Worm (Caenorhabditis elegans) whole organism, L4 larva: ENCODE results near the gene cec-4.

ENCODE experiments used
- F37D6.2 ChIP-seq: sonication (generic microtip); optimal IDR thresholded peaks from 2 replicates; lab custom pipeline; 2016; ENCODE audit warnings: mild to moderate bottlenecking, missing genetic modification characterization, missing compliant biosample characterization
- T20F7.1 ChIP-seq: fragments of 200-800 bp; sonication (Bioruptor generic); optimal IDR thresholded peaks from 2 replicates; lab custom pipeline; 2018; ENCODE audit warnings: mild to moderate bottlenecking, missing genetic modification characterization, missing compliant biosample characterization
- Y5F2A.4 ChIP-seq: fragments of 200-800 bp; sonication (Bioruptor generic); optimal IDR thresholded peaks from 2 replicates; lab custom pipeline; 2018; ENCODE audit warnings: mild to moderate bottlenecking, missing genetic modification characterization, missing compliant biosample characterization
- aha-1 ChIP-seq: fragments of 150-350 bp; peaks from one replicate; lab custom pipeline; 2014; ENCODE audit warnings: missing biosample characterization, missing genetic modification characterization
- aly-2 ChIP-seq: sonication (generic microtip); optimal IDR thresholded peaks from 2 replicates; lab custom pipeline; 2018; ENCODE audit warnings: missing biosample characterization, missing genetic modification characterization
- ctbp-1 ChIP-seq: fragments of 200-800 bp; sonication (Bioruptor generic); IDR thresholded peaks from 2 replicates; pipeline ENCODE4 v1.3.6; 2022; ENCODE audit warnings: missing genetic modification reagents, missing genetic modification characterization, missing compliant biosample characterization
- dmd-8 ChIP-seq: fragments of 200-800 bp; sonication (Bioruptor generic); IDR thresholded peaks from 2 replicates; pipeline ENCODE4 v1.3.6; 2022; ENCODE audit warnings: missing genetic modification characterization, missing compliant biosample characterization
- egl-43 ChIP-seq: fragments of 200-800 bp; sonication (Bioruptor generic); IDR thresholded peaks from 2 replicates; pipeline ENCODE4 v1.3.6; 2022; ENCODE audit warnings: missing genetic modification reagents, missing genetic modification characterization, missing compliant biosample characterization
- fkh-10 ChIP-seq: fragments of 150-350 bp; optimal IDR thresholded peaks from 2 replicates; lab custom pipeline; 2014; ENCODE audit warnings: missing biosample characterization, missing genetic modification reagents, missing genetic modification characterization
- hlh-11 ChIP-seq: fragments of 200-800 bp; sonication (Bioruptor generic); optimal IDR thresholded peaks from 2 replicates; lab custom pipeline; 2018; ENCODE audit warnings: mild to moderate bottlenecking, missing genetic modification characterization, missing compliant biosample characterization
- hmg-1.1 ChIP-seq: fragments of 200-800 bp; sonication (Bioruptor generic); IDR thresholded peaks from 2 replicates; pipeline ENCODE4 v1.3.6; 2022; ENCODE audit warnings: missing genetic modification reagents, missing genetic modification characterization, missing compliant biosample characterization
- lsy-2 ChIP-seq, 2 experiments: fragments of 150-350 bp in 1 of 2; sonication (generic microtip) in 1 of 2; optimal IDR thresholded peaks; 2 replicates each; lab custom pipeline; 2014 to 2017; ENCODE audit warnings: missing biosample characterization in 2 of 2, missing genetic modification characterization in 2 of 2
- madf-5 ChIP-seq, 2 experiments: fragments of 200-800 bp; sonication (Bioruptor generic); IDR thresholded peaks; 2 replicates each; pipeline ENCODE4 v1.3.6; 2022; ENCODE audit warnings: missing compliant biosample characterization in 2 of 2, missing genetic modification characterization in 2 of 2
- mdl-1 ChIP-seq, 2 experiments: fragments of 150-350 bp in 1 of 2; sonication (generic microtip) in 1 of 2; optimal IDR thresholded peaks; 2 replicates each; lab custom pipeline; 2014 to 2017; ENCODE audit warnings: missing biosample characterization in 2 of 2, missing genetic modification characterization in 2 of 2
- mep-1 ChIP-seq: fragments of 150-350 bp; sonication (generic microtip); optimal IDR thresholded peaks from 3 replicates; lab custom pipeline; 2014; ENCODE audit warnings: missing biosample characterization, missing genetic modification characterization
- mes-2 ChIP-seq: sonication (generic microtip); optimal IDR thresholded peaks from 2 replicates; lab custom pipeline; 2016; ENCODE audit warnings: missing genotype, mild to moderate bottlenecking, missing genetic modification characterization, missing compliant biosample characterization; ENCODE audit not compliant: poor library complexity, severe bottlenecking
- nhr-11 ChIP-seq: fragments of 150-350 bp; optimal IDR thresholded peaks from 2 replicates; lab custom pipeline; 2014; ENCODE audit warnings: missing biosample characterization, missing genetic modification characterization
- nhr-111 ChIP-seq: fragments of 200-800 bp; sonication (Bioruptor generic); optimal IDR thresholded peaks from 2 replicates; lab custom pipeline; 2018; ENCODE audit warnings: mild to moderate bottlenecking, missing genetic modification characterization, missing compliant biosample characterization
- nhr-42 ChIP-seq: fragments of 200-800 bp; sonication (Bioruptor generic); IDR thresholded peaks from 2 replicates; pipeline ENCODE4 v1.3.6; 2022; ENCODE audit warnings: missing genetic modification characterization, missing compliant biosample characterization
- rbr-2 ChIP-seq: sonication (generic microtip); optimal IDR thresholded peaks from 2 replicates; lab custom pipeline; 2016; ENCODE audit warnings: missing genotype, missing genetic modification characterization, missing compliant biosample characterization
- set-16 ChIP-seq: fragments of 200-800 bp; sonication (Bioruptor generic); IDR thresholded peaks from 2 replicates; pipeline ENCODE4 v1.3.6; 2022; ENCODE audit warnings: missing genetic modification reagents, missing genetic modification characterization, missing compliant biosample characterization
- spr-1 ChIP-seq: sonication (generic microtip); optimal IDR thresholded peaks from 2 replicates; lab custom pipeline; 2016; ENCODE audit warnings: mild to moderate bottlenecking, missing genetic modification characterization, missing compliant biosample characterization
- unc-62 ChIP-seq, 3 experiments: fragments of 150-350 bp in 1 of 3; sonication (generic microtip); optimal IDR thresholded peaks in 2 of 3; peaks in 1 of 3; 1 replicate in 1 of 3; 2 replicates in 2 of 3; lab custom pipeline; 2014 to 2017; ENCODE audit warnings: missing biosample characterization in 3 of 3, missing genetic modification characterization in 3 of 3, missing genetic modification reagents in 3 of 3, missing genotype in 1 of 3

cec-4 gene

ce11 chrIV:7619261-7619660 lies 43.7 kb downstream of the cec-4 start:
- TF ChIP-seq hmg-1.1 (GFP tag; lab: Robert Waterston, UW), result peak; percentile 69
- TF ChIP-seq Y5F2A.4 (GFP tag; lab: Kevin White, UChicago), result no peak
- peak; percentile 3 for TF ChIP-seq mep-1 (tag; lab: Kevin White, UChicago)
- TF ChIP-seq mdl-1 (tag; optimal IDR thresholded peaks at IDR 0.05; lab: Kevin White, UChicago), result peak in 1 of 2 experiments; percentile 25
- peak; percentile 47; the same call in 1 of the 2 replicates for TF ChIP-seq ctbp-1 (GFP tag; lab: Robert Waterston, UW)
- TF ChIP-seq fkh-10 (GFP tag; lab: Kevin White, UChicago), result peak; percentile 25
- peak in 1 of 2 experiments; percentile 23 for TF ChIP-seq lsy-2 (tag; optimal IDR thresholded peaks at IDR 0.05; lab: Kevin White, UChicago)
- peak; percentile 67; the same call in 1 of the 2 replicates for TF ChIP-seq egl-43 (GFP tag; lab: Robert Waterston, UW)
- TF ChIP-seq T20F7.1, result no peak
- TF ChIP-seq mes-2 (tag; lab: Kevin White, UChicago), result peak; percentile 20
- TF ChIP-seq dmd-8 (GFP tag; lab: Robert Waterston, UW), result 0 out of 2 replicates have a peak, but pooled peaks have one; percentile 36
- TF ChIP-seq set-16 (GFP tag; lab: Robert Waterston, UW), result peak; percentile 93
- peak; percentile 4 for TF ChIP-seq hlh-11 (tag; lab: Kevin White, UChicago)
- TF ChIP-seq rbr-2 (tag; lab: Kevin White, UChicago), result peak; percentile 36
- no peak for TF ChIP-seq madf-5 (GFP tag; IDR thresholded peaks at IDR 0.05; lab: Robert Waterston, UW)
- TF ChIP-seq, all 104 proteins: peak for 12

- TF ChIP-seq nhr-42 (GFP tag; lab: Robert Waterston, UW) (no peak), aha-1 (tag; lab: Kevin White, UChicago) (peak; percentile 7), unc-62 (GFP tag; optimal IDR thresholded peaks at IDR 0.05 in 1 of 2; lab: Kevin White, UChicago) (peak in 1 of 2 experiments; percentile 82), unc-62 (tag; optimal IDR thresholded peaks at IDR 0.05; lab: Kevin White, UChicago) (no peak), mes-2 (tag; lab: Kevin White, UChicago) (peak; percentile 26)
- TF ChIP-seq, all 104 proteins: peak for 3
These were observed 44.9 kb downstream of the cec-4 start for ce11 chrIV:7620450-7620849.

- TF ChIP-seq spr-1, result no peak
- TF ChIP-seq unc-62 (GFP tag; optimal IDR thresholded peaks at IDR 0.05 in 1 of 2; lab: Kevin White, UChicago), result peak in 1 of 2 experiments; percentile 95
- TF ChIP-seq unc-62 (tag; optimal IDR thresholded peaks at IDR 0.05; lab: Kevin White, UChicago), result no peak
These were observed 47.6 kb downstream of the cec-4 start for ce11 chrIV:7623078-7623477.

ce11 chrIV:7623868-7624267 lies 48.4 kb downstream of the cec-4 start:
- TF ChIP-seq nhr-11 (tag; lab: Kevin White, UChicago) (no peak), aly-2 (tag; lab: Kevin White, UChicago) (peak; percentile 35), unc-62 (GFP tag; optimal IDR thresholded peaks at IDR 0.05 in 1 of 2; lab: Kevin White, UChicago) (peak in 1 of 2 experiments; percentile 86), unc-62 (tag; optimal IDR thresholded peaks at IDR 0.05; lab: Kevin White, UChicago) (no peak), F37D6.2 (tag; lab: Kevin White, UChicago) (peak; percentile 10), lsy-2 (tag; optimal IDR thresholded peaks at IDR 0.05; lab: Kevin White, UChicago) (peak in 1 of 2 experiments; percentile 37), nhr-111 (GFP tag; lab: Kevin White, UChicago) (no peak)
